Worm (Caenorhabditis elegans): ENCODE data around the gene alkb-8.

alkb-8 gene

ce11 chrIII:3677378-3677777 is 31.8 kb upstream of the alkb-8 start (continued):
- no peak for TF ChIP-seq T07F8.4 (tag; optimal IDR thresholded peaks at IDR 0.05)
- no peak for TF ChIP-seq ceh-100 (GFP tag; IDR thresholded peaks at IDR 0.05)
- no peak for TF ChIP-seq ceh-91 (GFP tag; IDR thresholded peaks at IDR 0.05)
- TF ChIP-seq mxl-1 (tag; optimal IDR thresholded peaks at IDR 0.05), result no peak
- no peak for TF ChIP-seq ZK185.1 (tag; optimal IDR thresholded peaks at IDR 0.05; ENCODE audit: poor library complexity, severe bottlenecking)
- TF ChIP-seq ztf-3 (GFP tag; optimal IDR thresholded peaks at IDR 0.05), result no peak
- TF ChIP-seq nfya-2 (GFP tag; IDR thresholded peaks at IDR 0.05), result no peak
- TF ChIP-seq ztf-26 (tag; optimal IDR thresholded peaks at IDR 0.05), result no peak
- 0 out of 2 replicates have a peak, but pooled peaks have one; percentile 33 for TF ChIP-seq C06A6.2 (GFP tag; conservative IDR thresholded peaks at IDR 0.05)
- no peak for TF ChIP-seq Y56A3A.18 (GFP tag; IDR thresholded peaks at IDR 0.05)
- no peak for TF ChIP-seq aptf-2 (GFP tag; conservative IDR thresholded peaks at IDR 0.05)
- TF ChIP-seq T26A5.8 (tag; optimal IDR thresholded peaks at IDR 0.05), result no peak
- no peak for TF ChIP-seq B0019.2 (GFP tag; conservative IDR thresholded peaks at IDR 0.05)
- TF ChIP-seq B0261.1 (tag; optimal IDR thresholded peaks at IDR 0.05), result no peak
- TF ChIP-seq hmg-1.2 (GFP tag; IDR thresholded peaks at IDR 0.05), result peak; percentile 79
- no peak for TF ChIP-seq ekl-4 (GFP tag; IDR thresholded peaks at IDR 0.05)
- no peak for TF ChIP-seq hlh-12 (tag; optimal IDR thresholded peaks at IDR 0.05)
- peak; percentile 82 for TF ChIP-seq K12H6.12 (tag; optimal IDR thresholded peaks at IDR 0.05)
- TF ChIP-seq aptf-3 (GFP tag; IDR thresholded peaks at IDR 0.05), result no peak
- TF ChIP-seq madf-3 (GFP tag; IDR thresholded peaks at IDR 0.05), result 0 out of 2 replicates have a peak, but pooled peaks have one; percentile 60
- TF ChIP-seq akir-1 (GFP tag; optimal IDR thresholded peaks at IDR 0.05), result no peak
- no peak for TF ChIP-seq F10E7.11 (tag; optimal IDR thresholded peaks at IDR 0.05)
- peak; percentile 44 for TF ChIP-seq mcd-1 (GFP tag; IDR thresholded peaks at IDR 0.05)
- no peak for TF ChIP-seq lir-1 (GFP tag; conservative IDR thresholded peaks at IDR 0.05)
- no peak for TF ChIP-seq die-1 (tag; optimal IDR thresholded peaks at IDR 0.05)
- no peak for TF ChIP-seq cebp-1 (GFP tag; IDR thresholded peaks at IDR 0.05)
- TF ChIP-seq cebp-1 (tag; optimal IDR thresholded peaks at IDR 0.05), result peak; percentile 46
- TF ChIP-seq hlh-26 (GFP tag; conservative IDR thresholded peaks at IDR 0.05), result no peak

ce11 chrIII:3679083-3679482 is 30.0 kb upstream of the alkb-8 start:
- TF ChIP-seq lsy-27 (tag; optimal IDR thresholded peaks at IDR 0.05; ENCODE audit: borderline replicate concordance, insufficient read depth) (no peak), ztf-6 (GFP tag; IDR thresholded peaks at IDR 0.05) (no peak), madf-6 (GFP tag; IDR thresholded peaks at IDR 0.05) (no peak)

ce11 chrIII:3681351-3681938 is 27.7 kb upstream of the alkb-8 start:
- TF ChIP-seq efl-1 (GFP tag; optimal IDR thresholded peaks at IDR 0.05), result no peak
- TF ChIP-seq snpc-3.4 (tag; optimal IDR thresholded peaks at IDR 0.05), result no peak
- no peak for TF ChIP-seq egl-18 (GFP tag; IDR thresholded peaks at IDR 0.05)
- TF ChIP-seq ztf-22 (GFP tag; optimal IDR thresholded peaks at IDR 0.05), result no peak
- TF ChIP-seq attf-5 (GFP tag; optimal IDR thresholded peaks at IDR 0.05), result no peak
- TF ChIP-seq hmg-1.2 (GFP tag; IDR thresholded peaks at IDR 0.05), result peak; percentile 81
- peak; percentile 2 for TF ChIP-seq lin-40 (tag; optimal IDR thresholded peaks at IDR 0.05)
- no peak for TF ChIP-seq dpff-1 (tag; optimal IDR thresholded peaks at IDR 0.05)

Measured in whole organism, young adult.